Worm (Caenorhabditis elegans) whole organism, L2 larva: ENCODE measurements around the gene K12B6.9.

Experiments
- blmp-1 ChIP-seq: sonication (generic microtip); optimal IDR thresholded peaks from 2 replicates; lab custom pipeline; 2017; ENCODE audit warnings: missing genetic modification characterization, mild to moderate bottlenecking, missing compliant biosample characterization, antibody characterized with exemption, moderate library complexity; ENCODE audit not compliant: insufficient read depth
- ceh-16 ChIP-seq: fragments of 150-350 bp; optimal IDR thresholded peaks from 2 replicates; lab custom pipeline; 2014; ENCODE audit warnings: missing biosample characterization, missing genetic modification characterization
- lin-39 ChIP-seq: fragments of 150-350 bp; optimal IDR thresholded peaks from 2 replicates; lab custom pipeline; 2014; ENCODE audit warnings: missing biosample characterization, missing genetic modification reagents, missing genetic modification characterization
- nhr-12 ChIP-seq: fragments of 150-350 bp; optimal IDR thresholded peaks from 2 replicates; lab custom pipeline; 2014; ENCODE audit warnings: missing biosample characterization, missing genetic modification characterization
- sma-9 ChIP-seq, 2 experiments: fragments of 150-350 bp in 1 of 2; sonication (generic microtip) in 1 of 2; optimal IDR thresholded peaks; 2 replicates each; lab custom pipeline; 2014 to 2016; ENCODE audit warnings: missing genetic modification characterization in 2 of 2, mild to moderate bottlenecking in 1 of 2, missing biosample characterization in 1 of 2, missing compliant biosample characterization in 1 of 2, missing genetic modification reagents in 1 of 2, moderate library complexity in 1 of 2

The K12B6.9 gene

ce11 chrV:6243260-6243659 is 49.2 kb downstream of the K12B6.9 start (continued):
- TF ChIP-seq blmp-1 (tag; lab: Kevin White, UChicago) (peak; percentile 54), nhr-12 (tag; lab: Kevin White, UChicago) (no peak), lin-39 (tag; lab: Kevin White, UChicago) (no peak), ceh-16 (tag; lab: Kevin White, UChicago) (no peak), sma-9 (GFP tag; optimal IDR thresholded peaks at IDR 0.05; lab: Kevin White, UChicago) (peak; percentile 93), sma-9 (tag; optimal IDR thresholded peaks at IDR 0.05; lab: Kevin White, UChicago) (no peak)
- TF ChIP-seq, all 48 proteins: peak for 7
